Worm (Caenorhabditis elegans): ENCODE results near the gene C53A5.2.

C53A5.2 gene

ce11 chrV:14527210-14527609 is 4.2 kb upstream of the C53A5.2 start:
- TF ChIP-seq ceh-79 (tag; optimal IDR thresholded peaks at IDR 0.05) (no peak), bed-2 (GFP tag; IDR thresholded peaks at IDR 0.05) (no peak), F22D6.2 (tag; optimal IDR thresholded peaks at IDR 0.05) (no peak), D2030.7 (GFP tag; IDR thresholded peaks at IDR 0.05) (no peak), fkh-3 (tag; optimal IDR thresholded peaks at IDR 0.05) (no peak), chd-7 (tag; optimal IDR thresholded peaks at IDR 0.05) (no peak), hsf-1 (GFP tag; IDR thresholded peaks at IDR 0.05) (no peak), lir-1 (GFP tag; conservative IDR thresholded peaks at IDR 0.05) (no peak), nfya-2 (GFP tag; IDR thresholded peaks at IDR 0.05) (no peak), ZK185.1 (tag; optimal IDR thresholded peaks at IDR 0.05; ENCODE audit: poor library complexity, severe bottlenecking) (no peak), madf-6 (GFP tag; IDR thresholded peaks at IDR 0.05) (no peak), snpc-4 (GFP tag; optimal IDR thresholded peaks at IDR 0.05) (no peak), snpc-4 (tag; optimal IDR thresholded peaks at IDR 0.05) (no peak)

ce11 chrV:14525089-14525488 is 2.1 kb upstream of the C53A5.2 start, which contains the start of gene hda-1:
TSS of gene hda-1 (plus strand) at chrV:14525389.
- TF ChIP-seq sdz-38 (tag; optimal IDR thresholded peaks at IDR 0.05) = no peak
- no peak for TF ChIP-seq egl-44 (GFP tag; IDR thresholded peaks at IDR 0.05)
- TF ChIP-seq B0261.1 (tag; optimal IDR thresholded peaks at IDR 0.05) = no peak
- no peak for TF ChIP-seq hmg-20 (GFP tag; IDR thresholded peaks at IDR 0.05)
- TF ChIP-seq nhr-90 (tag; optimal IDR thresholded peaks at IDR 0.05) = no peak
- no peak for TF ChIP-seq bed-2 (GFP tag; IDR thresholded peaks at IDR 0.05)
- no peak for TF ChIP-seq Y53F4B.3 (GFP tag; IDR thresholded peaks at IDR 0.05)
- TF ChIP-seq F57C9.4 (tag; optimal IDR thresholded peaks at IDR 0.05) = no peak

- TF ChIP-seq hmg-20 (GFP tag; IDR thresholded peaks at IDR 0.05) (no peak), F39B2.1 (GFP tag; IDR thresholded peaks at IDR 0.05) (no peak), cebp-2 (GFP tag; IDR thresholded peaks at IDR 0.05) (no peak), dpl-1 (GFP tag; optimal IDR thresholded peaks at IDR 0.05) (no peak), egl-44 (GFP tag; IDR thresholded peaks at IDR 0.05) (no peak), nhr-90 (tag; optimal IDR thresholded peaks at IDR 0.05) (no peak), F57C9.4 (tag; optimal IDR thresholded peaks at IDR 0.05) (no peak), nfya-1 (tag; optimal IDR thresholded peaks at IDR 0.05; ENCODE audit: borderline replicate concordance, insufficient read depth) (no peak), D2030.7 (GFP tag; IDR thresholded peaks at IDR 0.05) (peak; percentile 27; the same call in 1 of the 2 replicates), bed-1 (GFP tag; IDR thresholded peaks at IDR 0.05) (no peak), ekl-4 (GFP tag; IDR thresholded peaks at IDR 0.05) (no peak), hmg-1.2 (GFP tag; IDR thresholded peaks at IDR 0.05) (peak; percentile 12; the same call in 1 of the 2 replicates), F57A8.1 (GFP tag; optimal IDR thresholded peaks at IDR 0.05) (no peak), die-1 (tag; optimal IDR thresholded peaks at IDR 0.05) (no peak), cebp-1 (GFP tag; IDR thresholded peaks at IDR 0.05) (no peak), cebp-1 (tag; optimal IDR thresholded peaks at IDR 0.05) (peak; percentile 13), nhr-120 (GFP tag; IDR thresholded peaks at IDR 0.05) (no peak), Y67H2A.10 (GFP tag; conservative IDR thresholded peaks at IDR 0.05) (no peak), F22D6.2 (tag; optimal IDR thresholded peaks at IDR 0.05) (no peak), sdz-38 (tag; optimal IDR thresholded peaks at IDR 0.05) (no peak), madf-6 (GFP tag; IDR thresholded peaks at IDR 0.05) (0 out of 2 replicates have a peak, but pooled peaks have one; percentile 7), F37B4.10 (GFP tag; IDR thresholded peaks at IDR 0.05) (no peak), T07F8.4 (tag; optimal IDR thresholded peaks at IDR 0.05) (no peak), egrh-3 (GFP tag; IDR thresholded peaks at IDR 0.05) (no peak), Y53F4B.3 (GFP tag; IDR thresholded peaks at IDR 0.05) (no peak), hrde-1 (tag; optimal IDR thresholded peaks at IDR 0.05; ENCODE audit: borderline replicate concordance) (no peak), F49E8.2 (tag; optimal IDR thresholded peaks at IDR 0.05; ENCODE audit: insufficient read depth) (no peak), dpff-1 (tag; optimal IDR thresholded peaks at IDR 0.05) (no peak), ceh-40 (GFP tag; IDR thresholded peaks at IDR 0.05) (no peak), unc-130 (GFP tag; optimal IDR thresholded peaks at IDR 0.05) (no peak), zim-3 (tag; optimal IDR thresholded peaks at IDR 0.05) (no peak), xnd-1 (tag; optimal IDR thresholded peaks at IDR 0.05) (no peak)
These were observed 980 bp upstream of the C53A5.2 start, which contains the start of gene ril-1 for ce11 chrV:14523788-14524582. TSS of gene ril-1 (minus strand) at chrV:14524129.

Measured in whole organism, young adult.